Worm (Caenorhabditis elegans) whole organism, late embryonic: ENCODE measurements around the gene R107.9.
"Not testable (repeated sequence)": the region's sequence is repeated elsewhere in the genome, so short reads cannot be mapped to it uniquely, and the experiment has no call there.

Experiments
- F13H6.1 ChIP-seq: sonication (generic microtip); optimal IDR thresholded peaks from 2 replicates; lab custom pipeline; 2016; ENCODE audit warnings: missing genetic modification characterization, missing compliant biosample characterization
- K02D7.2 ChIP-seq: sonication (generic microtip); optimal IDR thresholded peaks from 2 replicates; lab custom pipeline; 2017; ENCODE audit warnings: mild to moderate bottlenecking, missing genetic modification characterization, missing compliant biosample characterization
- ahr-1 ChIP-seq: sonication (generic microtip); optimal IDR thresholded peaks from 2 replicates; lab custom pipeline; 2016; ENCODE audit warnings: missing genetic modification characterization, missing compliant biosample characterization
- ama-1 ChIP-seq: fragments of 150-350 bp; optimal IDR thresholded peaks from 2 replicates; lab custom pipeline; 2014
- ceh-18 ChIP-seq: sonication (generic microtip); optimal IDR thresholded peaks from 2 replicates; lab custom pipeline; 2016; ENCODE audit warnings: missing genetic modification characterization, missing compliant biosample characterization
- ceh-19 ChIP-seq: fragments of 200-800 bp; sonication (Bioruptor generic); optimal IDR thresholded peaks from 2 replicates; lab custom pipeline; 2018; ENCODE audit warnings: mild to moderate bottlenecking, missing genetic modification characterization, missing compliant biosample characterization
- ceh-22 ChIP-seq: sonication (generic microtip); optimal IDR thresholded peaks from 2 replicates; lab custom pipeline; 2017; ENCODE audit warnings: missing biosample characterization, missing genetic modification characterization
- ceh-24 ChIP-seq: sonication (generic microtip); optimal IDR thresholded peaks from 2 replicates; lab custom pipeline; 2016; ENCODE audit warnings: mild to moderate bottlenecking, missing genetic modification characterization, missing compliant biosample characterization
- ceh-34 ChIP-seq: sonication (generic microtip); optimal IDR thresholded peaks from 2 replicates; lab custom pipeline; 2016; ENCODE audit warnings: mild to moderate bottlenecking, missing genetic modification characterization, missing compliant biosample characterization
- ceh-48 ChIP-seq: sonication (generic microtip); optimal IDR thresholded peaks from 2 replicates; lab custom pipeline; 2016; ENCODE audit warnings: missing genetic modification characterization, inconsistent platforms, missing compliant biosample characterization
- ceh-6 ChIP-seq: fragments of 200-800 bp; sonication (Bioruptor generic); optimal IDR thresholded peaks from 2 replicates; lab custom pipeline; 2018; ENCODE audit warnings: mild to moderate bottlenecking, missing genetic modification characterization, missing compliant biosample characterization
- ceh-9 ChIP-seq: sonication (generic microtip); optimal IDR thresholded peaks from 2 replicates; lab custom pipeline; 2016; ENCODE audit warnings: mild to moderate bottlenecking, missing genetic modification characterization, inconsistent platforms, missing compliant biosample characterization
- dmd-4 ChIP-seq: sonication (generic microtip); optimal IDR thresholded peaks from 2 replicates; lab custom pipeline; 2016; ENCODE audit warnings: borderline replicate concordance, missing genetic modification characterization, missing compliant biosample characterization
- dve-1 ChIP-seq: sonication (generic microtip); optimal IDR thresholded peaks from 2 replicates; lab custom pipeline; 2017; ENCODE audit warnings: antibody characterized with exemption, mild to moderate bottlenecking, missing genetic modification characterization, missing compliant biosample characterization
- elt-2 ChIP-seq: sonication (generic microtip); optimal IDR thresholded peaks from 2 replicates; lab custom pipeline; 2016; ENCODE audit warnings: missing genetic modification reagents, missing genetic modification characterization, missing compliant biosample characterization
- fax-1 ChIP-seq: sonication (generic microtip); optimal IDR thresholded peaks from 2 replicates; lab custom pipeline; 2016; ENCODE audit warnings: missing genotype, missing genetic modification characterization, missing compliant biosample characterization
- fkh-10 ChIP-seq: fragments of 150-350 bp; optimal IDR thresholded peaks from 2 replicates; lab custom pipeline; 2014; ENCODE audit warnings: missing biosample characterization, missing genetic modification reagents, missing genetic modification characterization
- hlh-13 ChIP-seq: fragments of 200-800 bp; sonication (Bioruptor generic); optimal IDR thresholded peaks from 2 replicates; lab custom pipeline; 2018; ENCODE audit warnings: mild to moderate bottlenecking, missing genetic modification characterization, missing compliant biosample characterization
- hlh-15 ChIP-seq: sonication (generic microtip); optimal IDR thresholded peaks from 2 replicates; lab custom pipeline; 2016; ENCODE audit warnings: missing genetic modification characterization, missing compliant biosample characterization
- hlh-30 ChIP-seq: sonication (generic microtip); optimal IDR thresholded peaks from 2 replicates; lab custom pipeline; 2017; ENCODE audit warnings: antibody characterized with exemption, missing genetic modification characterization, missing compliant biosample characterization; ENCODE audit not compliant: insufficient read depth
- hlh-8 ChIP-seq: sonication (generic microtip); optimal IDR thresholded peaks from 2 replicates; lab custom pipeline; 2016; ENCODE audit warnings: missing genotype, missing genetic modification characterization, missing compliant biosample characterization
- madf-2 ChIP-seq: sonication (generic microtip); optimal IDR thresholded peaks from 2 replicates; lab custom pipeline; 2017; ENCODE audit warnings: missing genetic modification characterization, missing compliant biosample characterization
- mec-3 ChIP-seq: sonication (generic microtip); optimal IDR thresholded peaks from 2 replicates; lab custom pipeline; 2016; ENCODE audit warnings: borderline replicate concordance, missing genetic modification characterization, missing compliant biosample characterization
- nfya-1 ChIP-seq: sonication (generic microtip); optimal IDR thresholded peaks from 2 replicates; lab custom pipeline; 2017; ENCODE audit warnings: missing genetic modification characterization, mild to moderate bottlenecking, missing compliant biosample characterization, antibody characterized with exemption, moderate library complexity
- nhr-11 ChIP-seq: fragments of 150-350 bp; optimal IDR thresholded peaks from 2 replicates; lab custom pipeline; 2014; ENCODE audit warnings: missing biosample characterization, missing genetic modification characterization
- odd-2 ChIP-seq: sonication (generic microtip); optimal IDR thresholded peaks from 2 replicates; lab custom pipeline; 2017; ENCODE audit warnings: antibody characterized with exemption, mild to moderate bottlenecking, missing genetic modification characterization, missing compliant biosample characterization
- pha-2 ChIP-seq: sonication (generic microtip); optimal IDR thresholded peaks from 2 replicates; lab custom pipeline; 2017; ENCODE audit warnings: mild to moderate bottlenecking, missing genetic modification characterization, missing compliant biosample characterization
- ref-2 ChIP-seq: sonication (generic microtip); optimal IDR thresholded peaks from 2 replicates; lab custom pipeline; 2016; ENCODE audit warnings: missing genetic modification characterization, missing compliant biosample characterization
- sdc-2 ChIP-seq: sonication (generic microtip); optimal IDR thresholded peaks from 2 replicates; lab custom pipeline; 2016; ENCODE audit warnings: missing genotype, missing genetic modification characterization, missing compliant biosample characterization
- sox-2 ChIP-seq: fragments of 200-800 bp; sonication (Bioruptor generic); IDR thresholded peaks from 2 replicates; pipeline ENCODE4 v1.3.6; 2022; ENCODE audit warnings: missing genetic modification reagents, missing genetic modification characterization, missing compliant biosample characterization
- unc-42 ChIP-seq: sonication (generic microtip); optimal IDR thresholded peaks from 2 replicates; lab custom pipeline; 2016; ENCODE audit warnings: missing genotype, missing genetic modification characterization, missing compliant biosample characterization

The R107.9 gene

DNA sequence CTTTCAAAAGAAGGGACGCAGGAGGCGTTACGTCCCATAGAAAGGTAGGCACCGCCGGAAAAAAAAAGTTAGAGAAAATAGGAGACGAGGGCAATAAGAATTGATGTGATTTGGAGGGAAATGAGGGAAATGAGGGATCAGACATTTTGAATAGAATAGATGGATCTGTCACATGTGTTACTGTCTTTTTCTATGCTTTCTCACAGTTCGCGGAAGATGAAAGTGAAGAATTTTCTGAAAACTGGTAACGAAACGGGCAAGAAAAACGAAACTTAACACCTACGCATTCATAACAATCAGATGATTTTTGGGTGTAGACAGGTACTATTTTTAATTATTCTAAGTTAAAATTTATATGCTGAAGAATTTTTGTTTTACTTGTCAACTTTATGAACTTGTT, at the start of gene R107.9:
Gene R107.9, plus strand, starts transcription at position 301 of the 400 bp plus-strand sequence.
- TF ChIP-seq F13H6.1 (no peak), hlh-30 (tag; lab: Kevin White, UChicago) (no peak), ceh-34 (tag; lab: Kevin White, UChicago) (no peak)

DNA sequence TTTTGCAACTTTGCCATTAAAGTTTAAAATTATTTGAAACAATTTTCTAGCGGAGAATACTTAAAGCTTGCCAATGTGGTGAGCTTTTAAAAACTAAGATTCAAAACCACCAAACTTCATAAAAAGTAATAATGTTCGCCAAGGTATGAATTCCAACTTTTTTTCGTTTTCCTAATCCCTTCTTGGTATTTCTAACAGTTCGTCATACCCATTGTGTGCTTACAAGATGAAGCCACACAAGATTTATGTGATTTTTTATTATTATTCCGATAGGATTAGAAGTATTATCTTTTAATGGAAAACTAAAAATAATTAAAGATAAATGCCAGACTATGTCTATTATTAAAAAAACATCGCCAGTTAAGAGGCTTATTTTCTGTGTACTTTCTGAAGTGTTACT, 49.7 kb upstream of the R107.9 start:
- TF ChIP-seq fax-1 (tag; lab: Kevin White, UChicago): no peak
- TF ChIP-seq madf-2 (tag; lab: Kevin White, UChicago): no peak
- TF ChIP-seq unc-42 (tag; lab: Kevin White, UChicago): no peak
- TF ChIP-seq hlh-8 (tag; lab: Kevin White, UChicago): no peak
- no peak for TF ChIP-seq nhr-11
- TF ChIP-seq F13H6.1: no peak
- TF ChIP-seq dmd-4 (tag; lab: Kevin White, UChicago): no peak
- no peak for TF ChIP-seq pha-2 (tag; lab: Kevin White, UChicago)
- TF ChIP-seq ceh-6 (GFP tag; lab: Kevin White, UChicago): no peak
- no peak for TF ChIP-seq ama-1 (lab: Kevin White, UChicago)
- no peak for TF ChIP-seq mec-3 (tag; lab: Kevin White, UChicago)

DNA sequence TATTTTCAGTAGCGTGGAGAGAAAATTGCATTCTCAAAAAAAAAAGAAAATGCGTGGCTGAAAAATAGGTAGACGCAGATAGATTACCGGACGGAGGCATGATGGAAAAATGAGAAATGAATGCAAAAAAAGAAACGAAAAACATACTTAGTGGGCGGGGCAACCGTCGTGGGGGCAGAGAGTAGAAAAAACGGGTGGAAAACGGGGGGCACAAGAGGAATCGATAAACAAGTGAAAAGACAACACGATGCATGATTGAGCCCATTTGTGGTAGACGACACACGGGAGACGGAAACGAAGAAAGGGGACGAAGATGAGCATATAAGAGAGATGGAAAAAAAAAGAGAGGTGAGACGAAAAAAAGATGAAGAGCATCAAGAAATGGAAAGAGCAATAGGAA, 49.2 kb upstream of the R107.9 start:
- no peak for TF ChIP-seq ceh-48 (tag; lab: Kevin White, UChicago)
- TF ChIP-seq hlh-13 (GFP tag; lab: Kevin White, UChicago): no peak
- TF ChIP-seq, all 69 proteins: peak for 0

DNA sequence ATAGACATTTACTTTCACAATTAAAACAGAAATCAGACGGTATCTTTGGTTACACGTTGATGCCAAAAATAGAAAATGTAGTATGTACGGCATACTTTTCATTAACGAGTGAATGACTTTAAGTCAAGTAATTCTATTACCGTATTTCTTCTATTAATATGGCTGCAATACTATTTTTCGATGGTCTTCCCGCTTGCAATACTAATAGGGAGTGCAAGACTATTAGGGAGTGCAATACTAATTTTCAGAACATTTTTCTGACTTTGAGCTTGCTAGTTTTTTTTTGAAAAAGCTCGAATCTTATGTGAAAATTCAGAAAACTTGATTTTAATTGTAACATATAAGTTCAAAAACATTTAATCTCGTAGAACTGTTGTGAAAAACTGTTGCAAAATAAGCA, 48.0 kb upstream of the R107.9 start, which contains the start of gene R08D7.7:
Gene R08D7.7, plus strand, starts transcription at position 301 of the 400 bp plus-strand sequence.
- TF ChIP-seq hlh-15; fax-1 (tag; lab: Kevin White, UChicago); unc-42 (tag; lab: Kevin White, UChicago): not testable (repeated sequence)
- TF ChIP-seq, all 69 proteins: peak for 0; not testable (repeated sequence) for 69

DNA sequence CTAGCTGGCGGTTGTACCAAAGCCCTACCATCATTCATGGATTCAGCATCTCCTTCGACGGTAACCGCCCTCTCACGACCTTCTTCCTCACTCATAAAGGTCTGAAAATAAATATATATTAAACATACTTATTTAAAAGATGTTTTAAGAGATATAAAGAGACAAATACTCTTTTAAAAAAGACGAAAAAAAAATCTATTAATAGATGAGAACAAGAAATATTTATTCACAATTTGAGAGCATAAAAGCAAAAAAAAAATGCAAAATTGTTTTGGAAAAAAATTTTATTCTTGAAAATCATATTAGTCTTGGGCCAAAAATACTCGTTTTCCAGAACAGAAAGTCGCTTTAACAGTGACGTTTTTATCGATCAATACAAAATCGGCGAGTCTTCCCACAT, 41.1 kb upstream of the R107.9 start, which contains the start of gene skat-1:
Gene skat-1, minus strand, starts transcription at position 101 of the 400 bp plus-strand sequence.
- TF ChIP-seq ceh-6 (GFP tag; lab: Kevin White, UChicago) (no peak), fkh-10 (GFP tag; lab: Kevin White, UChicago) (no peak), ama-1 (lab: Kevin White, UChicago) (no peak), ceh-22 (tag; lab: Kevin White, UChicago) (no peak), dve-1 (tag; lab: Kevin White, UChicago) (no peak), hlh-13 (GFP tag; lab: Kevin White, UChicago) (no peak), ahr-1 (no peak), odd-2 (no peak), K02D7.2 (tag; lab: Kevin White, UChicago) (no peak), sox-2 (GFP tag; lab: Robert Waterston, UW) (no peak), ceh-18 (tag; lab: Kevin White, UChicago) (no peak), mec-3 (tag; lab: Kevin White, UChicago) (no peak), ceh-9 (no peak), nhr-11 (no peak)

DNA sequence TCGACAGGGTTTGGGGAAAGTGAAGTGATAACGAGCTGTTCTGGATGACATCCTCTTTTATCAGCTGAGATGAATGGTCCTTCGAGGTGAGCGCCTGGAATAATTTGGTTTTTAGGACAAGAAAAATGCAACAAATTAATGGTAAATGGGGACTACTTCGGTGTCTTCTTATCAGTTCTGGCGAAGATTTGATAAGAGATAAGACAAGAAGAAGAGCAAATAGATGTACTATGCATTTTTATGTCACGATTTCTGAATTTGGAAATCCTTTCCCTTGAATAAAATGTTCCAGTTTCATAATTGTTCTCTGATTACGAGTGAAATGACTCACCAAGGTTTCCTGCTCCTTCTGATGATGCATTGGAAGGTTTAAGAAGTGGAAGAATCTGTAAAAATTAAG, 39.9 kb upstream of the R107.9 start:
- TF ChIP-seq ceh-24 (tag; lab: Kevin White, UChicago) (no peak), odd-2 (no peak), sdc-2 (tag; lab: Kevin White, UChicago) (no peak), ceh-19 (GFP tag; lab: Kevin White, UChicago) (no peak), madf-2 (tag; lab: Kevin White, UChicago) (no peak), elt-2 (tag; lab: Kevin White, UChicago) (peak; percentile 88)

DNA sequence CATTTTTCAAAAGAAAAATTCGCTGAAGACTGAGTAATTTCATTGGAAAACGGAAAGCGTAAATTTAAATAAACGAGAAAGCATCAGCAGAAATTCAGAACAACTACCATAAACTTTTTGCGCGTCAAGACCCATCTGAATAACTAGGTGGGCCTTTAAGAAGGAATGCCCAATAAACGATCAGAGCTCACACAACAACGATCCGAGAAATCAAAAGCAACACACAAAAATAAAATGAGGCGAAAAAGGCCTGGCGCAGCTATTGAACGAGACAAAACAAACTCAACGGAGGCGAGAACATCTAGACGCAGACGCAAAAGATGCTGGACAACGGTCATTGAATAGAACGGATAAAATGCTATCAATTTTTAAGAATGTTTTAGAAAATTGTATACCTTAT, 38.9 kb upstream of the R107.9 start:
- TF ChIP-seq ref-2 (tag; lab: Kevin White, UChicago): no peak
- TF ChIP-seq nfya-1 (tag; lab: Kevin White, UChicago): no peak
- no peak for TF ChIP-seq madf-2 (tag; lab: Kevin White, UChicago)
